Worm (Caenorhabditis elegans) whole organism, L2 larva: ENCODE results near the gene nprl-2.

Experiments
- F13H6.1 ChIP-seq: sonication (generic microtip); optimal IDR thresholded peaks from 2 replicates; lab custom pipeline; 2016; ENCODE audit warnings: missing genetic modification characterization, missing compliant biosample characterization
- R02D3.7 ChIP-seq: fragments of 150-350 bp; optimal IDR thresholded peaks from 2 replicates; lab custom pipeline; 2014; ENCODE audit warnings: missing biosample characterization, missing genetic modification characterization
- blmp-1 ChIP-seq: sonication (generic microtip); optimal IDR thresholded peaks from 2 replicates; lab custom pipeline; 2017; ENCODE audit warnings: missing genetic modification characterization, mild to moderate bottlenecking, missing compliant biosample characterization, antibody characterized with exemption, moderate library complexity; ENCODE audit not compliant: insufficient read depth
- ceh-16 ChIP-seq: fragments of 150-350 bp; optimal IDR thresholded peaks from 2 replicates; lab custom pipeline; 2014; ENCODE audit warnings: missing biosample characterization, missing genetic modification characterization
- crh-2 ChIP-seq: sonication (generic microtip); optimal IDR thresholded peaks from 2 replicates; lab custom pipeline; 2017; ENCODE audit warnings: missing biosample characterization, missing genetic modification characterization
- dmd-4 ChIP-seq: sonication (generic microtip); optimal IDR thresholded peaks from 2 replicates; lab custom pipeline; 2017; ENCODE audit warnings: missing biosample characterization, missing genetic modification characterization
- egl-27 ChIP-seq: sonication (generic microtip); optimal IDR thresholded peaks from 3 replicates; lab custom pipeline; 2017; ENCODE audit warnings: missing biosample characterization, missing genetic modification reagents, missing genetic modification characterization
- fos-1 ChIP-seq: fragments of 150-350 bp; optimal IDR thresholded peaks from 2 replicates; lab custom pipeline; 2014; ENCODE audit warnings: missing biosample characterization, missing genetic modification characterization
- gmeb-1 ChIP-seq: fragments of 150-350 bp; optimal IDR thresholded peaks from 2 replicates; lab custom pipeline; 2014; ENCODE audit warnings: missing biosample characterization, missing genetic modification characterization
- lin-11 ChIP-seq: fragments of 150-350 bp; sonication (generic microtip); optimal IDR thresholded peaks from 2 replicates; lab custom pipeline; 2014; ENCODE audit warnings: missing biosample characterization, missing genetic modification characterization, inconsistent platforms, mixed read lengths
- lin-13 ChIP-seq: fragments of 150-350 bp; optimal IDR thresholded peaks from 2 replicates; lab custom pipeline; 2014; ENCODE audit warnings: missing biosample characterization, missing genetic modification reagents, missing genetic modification characterization
- lsy-2 ChIP-seq, 2 experiments: fragments of 150-350 bp in 1 of 2; sonication (generic microtip) in 1 of 2; optimal IDR thresholded peaks; 2 replicates each; lab custom pipeline; 2014 to 2017; ENCODE audit warnings: missing biosample characterization in 2 of 2, missing genetic modification characterization in 2 of 2
- nhr-10 ChIP-seq: sonication (generic microtip); optimal IDR thresholded peaks from 2 replicates; lab custom pipeline; 2017; ENCODE audit warnings: missing biosample characterization, missing genetic modification characterization
- nhr-11 ChIP-seq: fragments of 150-350 bp; optimal IDR thresholded peaks from 2 replicates; lab custom pipeline; 2014; ENCODE audit warnings: missing biosample characterization, missing genetic modification characterization
- nhr-12 ChIP-seq: fragments of 150-350 bp; optimal IDR thresholded peaks from 2 replicates; lab custom pipeline; 2014; ENCODE audit warnings: missing biosample characterization, missing genetic modification characterization
- nhr-129 ChIP-seq: fragments of 150-350 bp; optimal IDR thresholded peaks from 2 replicates; lab custom pipeline; 2014; ENCODE audit warnings: missing biosample characterization, missing genetic modification characterization
- nhr-21 ChIP-seq: fragments of 150-350 bp; optimal IDR thresholded peaks from 2 replicates; lab custom pipeline; 2014; ENCODE audit warnings: missing biosample characterization, missing genetic modification characterization
- nhr-23 ChIP-seq: fragments of 150-350 bp; optimal IDR thresholded peaks from 2 replicates; lab custom pipeline; 2014; ENCODE audit warnings: missing biosample characterization, missing genetic modification reagents, missing genetic modification characterization
- nhr-237 ChIP-seq: fragments of 150-350 bp; optimal IDR thresholded peaks from 2 replicates; lab custom pipeline; 2014; ENCODE audit warnings: missing biosample characterization, missing genetic modification characterization
- nhr-25 ChIP-seq: fragments of 150-350 bp; sonication (generic microtip); optimal IDR thresholded peaks from 3 replicates; lab custom pipeline; 2014; ENCODE audit warnings: missing biosample characterization, missing genetic modification characterization
- nhr-6 ChIP-seq: fragments of 150-350 bp; optimal IDR thresholded peaks from 2 replicates; lab custom pipeline; 2014; ENCODE audit warnings: missing biosample characterization, missing genetic modification characterization
- peb-1 ChIP-seq: fragments of 150-350 bp; optimal IDR thresholded peaks from 2 replicates; lab custom pipeline; 2014; ENCODE audit warnings: missing biosample characterization, missing genetic modification characterization
- sem-4 ChIP-seq: fragments of 150-350 bp; optimal IDR thresholded peaks from 2 replicates; lab custom pipeline; 2014; ENCODE audit warnings: missing biosample characterization, missing genetic modification reagents, missing genetic modification characterization
- skn-1 ChIP-seq: sonication (generic microtip); optimal IDR thresholded peaks from 2 replicates; lab custom pipeline; 2017; ENCODE audit warnings: missing biosample characterization, missing genetic modification characterization
- sma-3 ChIP-seq: sonication (generic microtip); optimal IDR thresholded peaks from 2 replicates; lab custom pipeline; 2016; ENCODE audit warnings: missing genetic modification reagents, missing genetic modification characterization, missing compliant biosample characterization
- sma-9 ChIP-seq, 2 experiments: fragments of 150-350 bp in 1 of 2; sonication (generic microtip) in 1 of 2; optimal IDR thresholded peaks; 2 replicates each; lab custom pipeline; 2014 to 2016; ENCODE audit warnings: missing genetic modification characterization in 2 of 2, mild to moderate bottlenecking in 1 of 2, missing biosample characterization in 1 of 2, missing compliant biosample characterization in 1 of 2, missing genetic modification reagents in 1 of 2, moderate library complexity in 1 of 2
- snpc-4 ChIP-seq: fragments of 150-350 bp; optimal IDR thresholded peaks from 2 replicates; lab custom pipeline; 2014; ENCODE audit warnings: missing biosample characterization, missing genetic modification characterization
- unc-55 ChIP-seq: fragments of 150-350 bp; sonication (generic microtip); optimal IDR thresholded peaks from 3 replicates; lab custom pipeline; 2014; ENCODE audit warnings: missing biosample characterization, missing genetic modification reagents, missing genetic modification characterization
- unc-62 ChIP-seq: fragments of 150-350 bp; optimal IDR thresholded peaks from 2 replicates; lab custom pipeline; 2014; ENCODE audit warnings: missing biosample characterization, missing genetic modification reagents, missing genetic modification characterization
- zag-1 ChIP-seq: fragments of 150-350 bp; optimal IDR thresholded peaks from 2 replicates; lab custom pipeline; 2014; ENCODE audit warnings: missing biosample characterization, missing genetic modification characterization
- ztf-11 ChIP-seq: sonication (generic microtip); optimal IDR thresholded peaks from 2 replicates; lab custom pipeline; 2017; ENCODE audit warnings: missing biosample characterization, missing genetic modification characterization

Gene nprl-2

DNA sequence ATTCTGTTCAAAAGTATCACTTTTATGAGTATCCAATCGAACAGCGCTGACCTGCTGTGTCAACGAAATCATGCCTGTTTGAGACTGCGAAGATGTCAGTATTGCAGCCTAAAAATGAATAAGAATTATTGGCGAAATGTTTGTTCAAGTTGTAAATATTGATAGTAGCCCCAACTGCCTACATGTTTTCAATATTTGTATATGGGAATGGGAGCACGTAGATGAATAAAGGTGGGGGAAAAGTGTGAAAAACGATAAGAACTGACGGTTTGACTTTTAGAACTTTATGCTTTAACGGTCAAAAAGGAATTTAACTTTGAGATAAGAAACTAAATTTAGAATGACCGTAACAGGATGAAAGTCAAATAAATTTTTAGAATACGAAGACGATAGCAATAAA, 36.4 kb upstream of the nprl-2 start:
- TF ChIP-seq ztf-11 (tag; lab: Kevin White, UChicago) (no peak), sma-3 (GFP tag; lab: Kevin White, UChicago) (no peak), nhr-6 (tag; lab: Kevin White, UChicago) (no peak), peb-1 (tag; lab: Kevin White, UChicago) (no peak), nhr-21 (tag; lab: Kevin White, UChicago) (no peak), nhr-11 (tag; lab: Kevin White, UChicago) (no peak), fos-1 (tag; lab: Kevin White, UChicago) (peak; percentile 58), unc-55 (GFP tag; lab: Kevin White, UChicago) (no peak)

ce11 chrIV:7520841-7521240, 35.8 kb upstream of the nprl-2 start:
- no peak for TF ChIP-seq zag-1 (tag; lab: Kevin White, UChicago)
- TF ChIP-seq crh-2 = peak; percentile 6
- peak; percentile 7 for TF ChIP-seq sma-9 (GFP tag; optimal IDR thresholded peaks at IDR 0.05; lab: Kevin White, UChicago)
- TF ChIP-seq sma-9 (tag; optimal IDR thresholded peaks at IDR 0.05; lab: Kevin White, UChicago) = no peak
- no peak for TF ChIP-seq nhr-12 (tag; lab: Kevin White, UChicago)

- no peak for TF ChIP-seq R02D3.7 (tag; lab: Kevin White, UChicago)
- no peak for TF ChIP-seq unc-62 (GFP tag; lab: Kevin White, UChicago)
- TF ChIP-seq nhr-23 (tag; lab: Kevin White, UChicago) = no peak
- TF ChIP-seq fos-1 (tag; lab: Kevin White, UChicago) = no peak
- no peak for TF ChIP-seq sma-9 (GFP tag; optimal IDR thresholded peaks at IDR 0.05; lab: Kevin White, UChicago)
- no peak for TF ChIP-seq sma-9 (tag; optimal IDR thresholded peaks at IDR 0.05; lab: Kevin White, UChicago)
- no peak for TF ChIP-seq gmeb-1 (tag; lab: Kevin White, UChicago)
- TF ChIP-seq lin-13 (GFP tag; lab: Kevin White, UChicago) = no peak
- no peak for TF ChIP-seq snpc-4 (tag; lab: Kevin White, UChicago)
- TF ChIP-seq lsy-2 (tag; optimal IDR thresholded peaks at IDR 0.05; lab: Kevin White, UChicago) = no peak
- TF ChIP-seq nhr-237 (tag; lab: Kevin White, UChicago) = no peak
- no peak for TF ChIP-seq dmd-4 (tag; lab: Kevin White, UChicago)
- no peak for TF ChIP-seq nhr-25 (tag; lab: Kevin White, UChicago)
- no peak for TF ChIP-seq blmp-1
- TF ChIP-seq nhr-129 = no peak
- TF ChIP-seq nhr-10 (tag; lab: Kevin White, UChicago) = no peak
- TF ChIP-seq sem-4 = no peak
These were observed 35.0 kb upstream of the nprl-2 start for ce11 chrIV:7521591-7521990.

DNA sequence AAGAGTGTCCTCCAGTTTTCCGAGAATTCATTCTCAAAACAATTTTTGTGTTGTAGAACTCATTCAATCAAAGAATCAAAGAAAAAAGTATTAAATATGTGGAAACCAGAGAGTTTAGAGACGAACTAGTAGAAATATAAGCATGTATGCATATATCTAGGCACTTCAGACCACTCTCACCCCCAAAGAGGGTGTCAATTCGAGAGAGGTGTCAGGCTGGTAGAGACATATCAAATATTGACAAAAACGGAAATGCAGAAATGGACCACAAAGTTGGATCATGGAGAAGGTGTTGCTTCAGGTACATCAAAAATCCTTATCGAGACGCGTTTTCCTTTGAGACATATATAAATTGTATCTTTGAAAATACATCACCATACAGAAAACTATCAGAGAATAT, 32.9 kb upstream of the nprl-2 start:
- no peak for TF ChIP-seq dmd-4 (tag; lab: Kevin White, UChicago)
- TF ChIP-seq nhr-237 (tag; lab: Kevin White, UChicago) = no peak
- no peak for TF ChIP-seq egl-27 (tag; lab: Kevin White, UChicago)
- no peak for TF ChIP-seq F13H6.1 (tag; lab: Kevin White, UChicago)
- no peak for TF ChIP-seq crh-2
- no peak for TF ChIP-seq ceh-16
- no peak for TF ChIP-seq gmeb-1 (tag; lab: Kevin White, UChicago)
- TF ChIP-seq nhr-25 (tag; lab: Kevin White, UChicago) = no peak
- no peak for TF ChIP-seq skn-1 (tag; lab: Kevin White, UChicago)
- no peak for TF ChIP-seq snpc-4 (tag; lab: Kevin White, UChicago)
- no peak for TF ChIP-seq nhr-12 (tag; lab: Kevin White, UChicago)
- TF ChIP-seq sma-9 (GFP tag; optimal IDR thresholded peaks at IDR 0.05; lab: Kevin White, UChicago) = no peak
- no peak for TF ChIP-seq sma-9 (tag; optimal IDR thresholded peaks at IDR 0.05; lab: Kevin White, UChicago)
- no peak for TF ChIP-seq lin-11

- peak; percentile 34 for TF ChIP-seq fos-1 (tag; lab: Kevin White, UChicago)
- no peak for TF ChIP-seq F13H6.1 (tag; lab: Kevin White, UChicago)
These were observed 26.2 kb upstream of the nprl-2 start for ce11 chrIV:7530226-7531070.
